Fruit fly (Drosophila melanogaster) whole organism, prepupa: ENCODE data around the gene ine.
A peak's percentile ranks its signal among the peaks of the same experiment; 100 is the strongest.

ENCODE experiments used
- Blimp-1 ChIP-seq: fragments of 200-800 bp; sonication (Bioruptor generic); optimal IDR thresholded peaks from 3 replicates; lab custom pipeline; 2017; ENCODE audit warnings: missing biosample characterization, missing genetic modification characterization, mild to moderate bottlenecking, moderate library complexity, missing genetic modification reagents
- CG10631 ChIP-seq: fragments of 200-800 bp; sonication (Bioruptor generic); optimal IDR thresholded peaks from 2 replicates; lab custom pipeline; 2016; ENCODE audit warnings: missing biosample characterization, missing genetic modification characterization
- CG11294 ChIP-seq: fragments of 200-800 bp; sonication (Bioruptor generic); IDR thresholded peaks from 2 replicates; pipeline ENCODE4 v1.3.6; 2022; ENCODE audit warnings: missing biosample characterization, missing genetic modification characterization
- CG11902 ChIP-seq: fragments of 200-800 bp; sonication (Bioruptor generic); optimal IDR thresholded peaks from 3 replicates; lab custom pipeline; 2016; ENCODE audit warnings: missing biosample characterization, missing genetic modification characterization
- CG1621 ChIP-seq: fragments of 200-800 bp; sonication (Bioruptor generic); optimal IDR thresholded peaks from 3 replicates; lab custom pipeline; 2018; ENCODE audit warnings: missing biosample characterization, mild to moderate bottlenecking, missing genetic modification characterization
- CG3032 ChIP-seq: fragments of 200-800 bp; optimal IDR thresholded peaks from 2 replicates; lab custom pipeline; 2019; ENCODE audit warnings: missing biosample characterization, mild to moderate bottlenecking, missing genetic modification characterization, moderate library complexity
- CG31627 ChIP-seq: fragments of 200-800 bp; sonication (Bioruptor generic); optimal IDR thresholded peaks from 3 replicates; lab custom pipeline; 2016; ENCODE audit warnings: missing biosample characterization, missing genetic modification characterization
- CG32006 ChIP-seq: fragments of 200-800 bp; sonication (Bioruptor generic); optimal IDR thresholded peaks from 3 replicates; lab custom pipeline; 2017; ENCODE audit warnings: missing biosample characterization, mild to moderate bottlenecking, missing genetic modification characterization
- CG34406 ChIP-seq: fragments of 200-800 bp; sonication (Bioruptor generic); optimal IDR thresholded peaks from 3 replicates; lab custom pipeline; 2016; ENCODE audit warnings: missing biosample characterization, missing genetic modification characterization
- CG3919 ChIP-seq: fragments of 200-800 bp; sonication (Bioruptor generic); optimal IDR thresholded peaks from 3 replicates; lab custom pipeline; 2016; ENCODE audit warnings: missing biosample characterization, missing genetic modification characterization
- CG6276 ChIP-seq: fragments of 200-800 bp; sonication (Bioruptor generic); optimal IDR thresholded peaks from 2 replicates; lab custom pipeline; 2017; ENCODE audit warnings: missing biosample characterization, mild to moderate bottlenecking, missing genetic modification characterization
- CG6792 ChIP-seq: fragments of 200-800 bp; sonication (Bioruptor generic); optimal IDR thresholded peaks from 3 replicates; lab custom pipeline; 2016; ENCODE audit warnings: missing biosample characterization, missing genetic modification characterization
- CG6808 ChIP-seq: fragments of 200-800 bp; sonication (Bioruptor generic); optimal IDR thresholded peaks from 3 replicates; lab custom pipeline; 2017; ENCODE audit warnings: missing biosample characterization, missing genetic modification characterization, mild to moderate bottlenecking, moderate library complexity, missing genetic modification reagents
- CG7368 ChIP-seq: fragments of 200-800 bp; sonication (Bioruptor generic); optimal IDR thresholded peaks from 3 replicates; lab custom pipeline; 2016; ENCODE audit warnings: missing biosample characterization, missing genetic modification characterization
- CG8119 ChIP-seq: fragments of 200-800 bp; sonication (Bioruptor generic); IDR thresholded peaks from 3 replicates; pipeline ENCODE4 v1.3.6; 2022; ENCODE audit warnings: missing biosample characterization, missing genetic modification characterization
- CG8632 ChIP-seq: fragments of 200-800 bp; sonication (Bioruptor generic); optimal IDR thresholded peaks from 3 replicates; lab custom pipeline; 2016; ENCODE audit warnings: missing biosample characterization, missing genetic modification characterization
- CG9139 ChIP-seq: fragments of 200-800 bp; sonication (Bioruptor generic); optimal IDR thresholded peaks from 3 replicates; lab custom pipeline; 2017; ENCODE audit warnings: missing biosample characterization, mild to moderate bottlenecking, missing genetic modification characterization
- Eip78C ChIP-seq: fragments of 200-800 bp; sonication (Bioruptor generic); peaks from one replicate; lab custom pipeline; 2016; ENCODE audit warnings: missing biosample characterization, missing genetic modification characterization
- Eip93F ChIP-seq: fragments of 200-800 bp; sonication (Bioruptor generic); optimal IDR thresholded peaks from 2 replicates; lab custom pipeline; 2016; ENCODE audit warnings: missing biosample characterization, mild to moderate bottlenecking, missing genetic modification characterization
- Ets21C ChIP-seq: fragments of 200-800 bp; sonication (Bioruptor generic); optimal IDR thresholded peaks from 3 replicates; lab custom pipeline; 2016; ENCODE audit warnings: missing biosample characterization, missing genetic modification characterization
- Ets96B ChIP-seq: fragments of 200-800 bp; optimal IDR thresholded peaks from 2 replicates; lab custom pipeline; 2019; ENCODE audit warnings: missing biosample characterization, mild to moderate bottlenecking, missing genetic modification characterization, moderate library complexity
- Gug ChIP-seq: fragments of 200-800 bp; sonication (Bioruptor generic); IDR thresholded peaks from 2 replicates; pipeline ENCODE4 v1.3.6; 2022; ENCODE audit warnings: missing biosample characterization, missing genetic modification characterization
- Hr38 ChIP-seq: sonication (Bioruptor generic); optimal IDR thresholded peaks from 2 replicates; lab custom pipeline; 2016; ENCODE audit warnings: missing biosample characterization, missing genetic modification characterization
- Hr39 ChIP-seq: fragments of 200-800 bp; sonication (Bioruptor generic); optimal IDR thresholded peaks from 2 replicates; lab custom pipeline; 2016; ENCODE audit warnings: missing biosample characterization, missing genetic modification characterization
- Hr4 ChIP-seq: fragments of 200-800 bp; sonication (Bioruptor generic); optimal IDR thresholded peaks from 3 replicates; lab custom pipeline; 2016; ENCODE audit warnings: missing biosample characterization, missing genetic modification characterization
- Lpt ChIP-seq: fragments of 200-800 bp; sonication (Bioruptor generic); optimal IDR thresholded peaks from 3 replicates; lab custom pipeline; 2016; ENCODE audit warnings: missing biosample characterization, missing genetic modification characterization
- Met ChIP-seq: fragments of 200-800 bp; sonication (Bioruptor generic); optimal IDR thresholded peaks from 3 replicates; lab custom pipeline; 2016; ENCODE audit warnings: missing biosample characterization, missing genetic modification characterization
- OdsH ChIP-seq: fragments of 200-800 bp; sonication (Bioruptor generic); optimal IDR thresholded peaks from 3 replicates; lab custom pipeline; 2016; ENCODE audit warnings: missing biosample characterization, missing genetic modification characterization
- Smox ChIP-seq: fragments of 200-800 bp; sonication (Bioruptor generic); optimal IDR thresholded peaks from 3 replicates; lab custom pipeline; 2016; ENCODE audit warnings: missing biosample characterization, missing genetic modification characterization
- Sox102F ChIP-seq: fragments of 200-800 bp; sonication (Bioruptor generic); optimal IDR thresholded peaks from 2 replicates; lab custom pipeline; 2016; ENCODE audit warnings: missing biosample characterization, mild to moderate bottlenecking, missing genetic modification characterization
- Sox14 ChIP-seq: fragments of 200-800 bp; sonication (Bioruptor generic); optimal IDR thresholded peaks from 3 replicates; lab custom pipeline; 2016; ENCODE audit warnings: missing biosample characterization, missing genetic modification characterization
- Sox15 ChIP-seq: fragments of 200-800 bp; sonication (Bioruptor generic); optimal IDR thresholded peaks from 3 replicates; lab custom pipeline; 2016; ENCODE audit warnings: missing biosample characterization, missing genetic modification characterization
- achi ChIP-seq: fragments of 200-800 bp; sonication (Bioruptor generic); optimal IDR thresholded peaks from 3 replicates; lab custom pipeline; 2016; ENCODE audit warnings: missing biosample characterization, missing genetic modification characterization
- acj6 ChIP-seq: fragments of 200-800 bp; sonication (Bioruptor generic); optimal IDR thresholded peaks from 3 replicates; lab custom pipeline; 2016; ENCODE audit warnings: missing biosample characterization, missing genetic modification characterization
- cyc ChIP-seq: fragments of 200-800 bp; sonication (Bioruptor generic); optimal IDR thresholded peaks from 3 replicates; lab custom pipeline; 2016; ENCODE audit warnings: missing biosample characterization, missing genetic modification characterization
- dac ChIP-seq: fragments of 200-800 bp; sonication (Bioruptor generic); optimal IDR thresholded peaks from 2 replicates; lab custom pipeline; 2017; ENCODE audit warnings: missing biosample characterization, mild to moderate bottlenecking, missing genetic modification characterization
- dsx ChIP-seq: fragments of 200-800 bp; optimal IDR thresholded peaks from 3 replicates; lab custom pipeline; 2019; ENCODE audit warnings: missing biosample characterization, mild to moderate bottlenecking, missing genetic modification characterization, moderate library complexity; ENCODE audit not compliant: poor library complexity, severe bottlenecking
- eg ChIP-seq: fragments of 200-800 bp; sonication (Bioruptor generic); IDR thresholded peaks from 3 replicates; pipeline ENCODE4 v1.3.6; 2022; ENCODE audit warnings: missing biosample characterization, missing genetic modification characterization
- esn ChIP-seq: fragments of 200-800 bp; sonication (Bioruptor generic); optimal IDR thresholded peaks from 2 replicates; lab custom pipeline; 2016; ENCODE audit warnings: missing biosample characterization, mild to moderate bottlenecking, missing genetic modification characterization, moderate library complexity
- fd59A ChIP-seq: fragments of 200-800 bp; sonication (Bioruptor generic); optimal IDR thresholded peaks from 2 replicates; lab custom pipeline; 2017; ENCODE audit warnings: missing biosample characterization, mild to moderate bottlenecking, missing genetic modification characterization, missing genetic modification reagents
- fd85E ChIP-seq: fragments of 200-800 bp; sonication (Bioruptor generic); optimal IDR thresholded peaks from 3 replicates; lab custom pipeline; 2016; ENCODE audit warnings: missing biosample characterization, missing genetic modification characterization
- net ChIP-seq: fragments of 200-800 bp; sonication (Bioruptor generic); optimal IDR thresholded peaks from 3 replicates; lab custom pipeline; 2016; ENCODE audit warnings: missing biosample characterization, missing genetic modification characterization
- pdm3 ChIP-seq: fragments of 200-800 bp; sonication (Bioruptor generic); optimal IDR thresholded peaks from 3 replicates; lab custom pipeline; 2016; ENCODE audit warnings: missing biosample characterization, missing genetic modification characterization
- salr ChIP-seq, 2 experiments: fragments of 200-800 bp; sonication (Bioruptor generic); optimal IDR thresholded peaks; 3 replicates each; lab custom pipeline; 2016 to 2018; ENCODE audit warnings: missing biosample characterization in 2 of 2, missing genetic modification characterization in 2 of 2, mild to moderate bottlenecking in 1 of 2
- ss ChIP-seq, 2 experiments: fragments of 200-800 bp; sonication (Bioruptor generic); optimal IDR thresholded peaks; 2 replicates in 1 of 2; 3 replicates in 1 of 2; lab custom pipeline; 2017 to 2018; ENCODE audit warnings: mild to moderate bottlenecking in 2 of 2, missing biosample characterization in 2 of 2, missing genetic modification characterization in 2 of 2, moderate library complexity in 1 of 2
- svp ChIP-seq: fragments of 200-800 bp; sonication (Bioruptor generic); peaks from one replicate; lab custom pipeline; 2016; ENCODE audit warnings: missing biosample characterization, missing genetic modification characterization
- topi ChIP-seq: fragments of 200-800 bp; sonication (Bioruptor generic); optimal IDR thresholded peaks from 3 replicates; lab custom pipeline; 2016; ENCODE audit warnings: missing biosample characterization, missing genetic modification characterization

ine gene

dm6 chr2L:4456539-4456994 lies 20.3 kb downstream of the ine start, which contains the start of gene Gs1l (continued):
- TF ChIP-seq fd59A (GFP tag; lab: Kevin White, UChicago) (no peak), CG31627 (GFP tag; lab: Kevin White, UChicago) (no peak), Smox (GFP tag; lab: Kevin White, UChicago) (no peak), CG6792 (GFP tag; lab: Kevin White, UChicago) (no peak), pdm3 (GFP tag; lab: Kevin White, UChicago) (no peak), ss (GFP tag; optimal IDR thresholded peaks at IDR 0.05; lab: Kevin White, UChicago) (peak; percentile 16 to 37), Hr39 (GFP tag; lab: Kevin White, UChicago) (no peak), CG6808 (GFP tag; lab: Kevin White, UChicago) (no peak), CG8119 (GFP tag; lab: Robert Waterston, UW) (no peak), achi (no peak), Lpt (GFP tag; lab: Kevin White, UChicago) (no peak), fd85E (GFP tag; lab: Kevin White, UChicago) (no peak), Ets21C (GFP tag; lab: Kevin White, UChicago) (no peak), net (GFP tag; lab: Kevin White, UChicago) (no peak), CG10631 (GFP tag; lab: Kevin White, UChicago) (no peak), CG34406 (GFP tag; lab: Kevin White, UChicago) (no peak), esn (GFP tag; lab: Kevin White, UChicago) (peak; percentile 28), CG11902 (no peak), eg (GFP tag; lab: Robert Waterston, UW) (peak; percentile 53; the same call in 1 of the 3 replicates), Met (GFP tag; lab: Kevin White, UChicago) (peak; percentile 1), OdsH (GFP tag; lab: Kevin White, UChicago) (peak; percentile 2), salr (GFP tag; optimal IDR thresholded peaks at IDR 0.05; lab: Kevin White, UChicago) (no peak), acj6 (GFP tag; lab: Kevin White, UChicago) (no peak), CG6276 (GFP tag; lab: Kevin White, UChicago) (no peak), Hr4 (GFP tag; lab: Kevin White, UChicago) (no peak), Hr38 (no peak), cyc (GFP tag; lab: Kevin White, UChicago) (no peak)

dm6 chr2L:4454009-4454689 lies 22.7 kb downstream of the ine start, which contains the start of the genes Secp43 and ND-B8:
Gene Secp43, minus strand, starts transcription at chr2L:4454453.
Gene ND-B8, plus strand, starts transcription at chr2L:4454626.
- no peak for TF ChIP-seq acj6 (GFP tag; lab: Kevin White, UChicago)
- TF ChIP-seq ss (GFP tag; optimal IDR thresholded peaks at IDR 0.05; lab: Kevin White, UChicago) = no peak
- no peak for TF ChIP-seq CG11294 (GFP tag; lab: Robert Waterston, UW)
- TF ChIP-seq dac (GFP tag; lab: Kevin White, UChicago) = no peak
- no peak for TF ChIP-seq Ets96B (tag; lab: Kevin White, UChicago)
- TF ChIP-seq Smox (GFP tag; lab: Kevin White, UChicago) = no peak
- peak; percentile 36 for TF ChIP-seq dsx (GFP tag; lab: Kevin White, UChicago)
- no peak for TF ChIP-seq Eip78C (GFP tag; lab: Kevin White, UChicago)
- no peak for TF ChIP-seq Sox15 (GFP tag; lab: Kevin White, UChicago)
- TF ChIP-seq esn (GFP tag; lab: Kevin White, UChicago) = no peak
- no peak for TF ChIP-seq CG6792 (GFP tag; lab: Kevin White, UChicago)
- no peak for TF ChIP-seq eg (GFP tag; lab: Robert Waterston, UW)
- no peak for TF ChIP-seq CG6276 (GFP tag; lab: Kevin White, UChicago)
- TF ChIP-seq CG1621 (tag; lab: Kevin White, UChicago) = peak; percentile 32
- TF ChIP-seq Gug (GFP tag; lab: Robert Waterston, UW) = no peak
- TF ChIP-seq Hr39 (GFP tag; lab: Kevin White, UChicago) = no peak
- TF ChIP-seq CG11902 = no peak
- no peak for TF ChIP-seq CG32006 (GFP tag; lab: Kevin White, UChicago)
- TF ChIP-seq CG9139 = no peak
- TF ChIP-seq CG8632 (GFP tag; lab: Kevin White, UChicago) = no peak
- no peak for TF ChIP-seq Hr38
- TF ChIP-seq Sox14 = peak; percentile 27
- TF ChIP-seq CG3032 (tag; lab: Kevin White, UChicago) = no peak
- TF ChIP-seq CG7368 (GFP tag; lab: Kevin White, UChicago) = no peak
- no peak for TF ChIP-seq net (GFP tag; lab: Kevin White, UChicago)
- no peak for TF ChIP-seq Sox102F (GFP tag; lab: Kevin White, UChicago)
- TF ChIP-seq Eip93F (GFP tag; lab: Kevin White, UChicago) = no peak
- TF ChIP-seq svp (GFP tag; lab: Kevin White, UChicago) = peak; percentile 86
- TF ChIP-seq fd59A (GFP tag; lab: Kevin White, UChicago) = no peak
- no peak for TF ChIP-seq Blimp-1 (GFP tag; lab: Kevin White, UChicago)
- no peak for TF ChIP-seq Lpt (GFP tag; lab: Kevin White, UChicago)
- TF ChIP-seq CG8119 (GFP tag; lab: Robert Waterston, UW) = no peak
- no peak for TF ChIP-seq topi (GFP tag; lab: Kevin White, UChicago)
- no peak for TF ChIP-seq cyc (GFP tag; lab: Kevin White, UChicago)
- no peak for TF ChIP-seq CG3919 (GFP tag; lab: Kevin White, UChicago)
